Worm (Caenorhabditis elegans): ENCODE measurements around the gene wht-8.

wht-8 gene

ce11 chrIII:11185483-11186115 lies 33.0 kb upstream of the wht-8 start (continued):
- TF ChIP-seq dpl-1 (GFP tag; optimal IDR thresholded peaks at IDR 0.05) (no peak), madf-9 (GFP tag; conservative IDR thresholded peaks at IDR 0.05) (no peak), nhr-28 (tag; optimal IDR thresholded peaks at IDR 0.05) (peak; percentile 35), hlh-11 (tag; optimal IDR thresholded peaks at IDR 0.05) (peak; percentile 70), nhr-10 (tag; optimal IDR thresholded peaks at IDR 0.05) (no peak), tra-1 (GFP tag; IDR thresholded peaks at IDR 0.05) (peak; percentile 62; the same call in 1 of the 2 replicates), hmg-1.1 (GFP tag; IDR thresholded peaks at IDR 0.05) (peak; percentile 48; the same call in 1 of the 2 replicates), pha-4 (GFP tag; IDR thresholded peaks at IDR 0.05) (peak; percentile 55; the same call in 1 of the 2 replicates), pha-4 (tag; optimal IDR thresholded peaks at IDR 0.05) (no peak), mep-1 (tag; optimal IDR thresholded peaks at IDR 0.05) (peak; percentile 58), zip-2 (tag; optimal IDR thresholded peaks at IDR 0.05) (no peak), mdt-29 (GFP tag; IDR thresholded peaks at IDR 0.05) (no peak), madf-5 (GFP tag; IDR thresholded peaks at IDR 0.05) (no peak), aha-1 (tag) (peak; percentile 97), attf-4 (tag; optimal IDR thresholded peaks at IDR 0.05) (no peak)

- TF ChIP-seq pqm-1 (tag; optimal IDR thresholded peaks at IDR 0.05) (peak; percentile 48), set-16 (GFP tag; IDR thresholded peaks at IDR 0.05) (0 out of 2 replicates have a peak, but pooled peaks have one; percentile 12), unc-62 (GFP tag; optimal IDR thresholded peaks at IDR 0.05 in 1 of 2) (peak in 1 of 2 experiments; percentile 25), unc-62 (tag; optimal IDR thresholded peaks at IDR 0.05) (no peak), tra-1 (GFP tag; IDR thresholded peaks at IDR 0.05) (peak; percentile 56; the same call in 1 of the 2 replicates), dmd-6 (GFP tag; IDR thresholded peaks at IDR 0.05) (peak; percentile 31; the same call in 1 of the 2 replicates), lin-1 (GFP tag; IDR thresholded peaks at IDR 0.05) (peak; percentile 21; the same call in 1 of the 2 replicates), nhr-28 (tag; optimal IDR thresholded peaks at IDR 0.05) (peak; percentile 16), mxl-2 (GFP tag; conservative IDR thresholded peaks at IDR 0.05) (no peak), hmg-1.1 (GFP tag; IDR thresholded peaks at IDR 0.05) (no peak), daf-16 (GFP tag; optimal IDR thresholded peaks at IDR 0.05) (no peak), daf-16 (tag; optimal IDR thresholded peaks at IDR 0.05) (peak; percentile 7)
Observed at ce11 chrIII:11188132-11188531, 30.5 kb upstream of the wht-8 start.

ce11 chrIII:11193251-11193650 lies 25.3 kb upstream of the wht-8 start:
- TF ChIP-seq ama-1 (optimal IDR thresholded peaks at IDR 0.05) (no peak), zip-2 (tag; optimal IDR thresholded peaks at IDR 0.05) (no peak), daf-16 (GFP tag; optimal IDR thresholded peaks at IDR 0.05) (no peak), daf-16 (tag; optimal IDR thresholded peaks at IDR 0.05) (peak; percentile 72), pqm-1 (tag; optimal IDR thresholded peaks at IDR 0.05) (peak; percentile 29), dmd-6 (GFP tag; IDR thresholded peaks at IDR 0.05) (no peak), tra-1 (GFP tag; IDR thresholded peaks at IDR 0.05) (0 out of 2 replicates have a peak, but pooled peaks have one; percentile 27), ceh-32 (tag; optimal IDR thresholded peaks at IDR 0.05; ENCODE audit: poor library complexity) (no peak), fos-1 (tag; optimal IDR thresholded peaks at IDR 0.05) (no peak), lin-38 (GFP tag; IDR thresholded peaks at IDR 0.05) (no peak), dve-1 (tag; optimal IDR thresholded peaks at IDR 0.05; ENCODE audit: insufficient read depth) (peak; percentile 55), pha-4 (GFP tag; IDR thresholded peaks at IDR 0.05) (0 out of 2 replicates have a peak, but pooled peaks have one; percentile 7), pha-4 (tag; optimal IDR thresholded peaks at IDR 0.05) (no peak), hlh-30 (tag; optimal IDR thresholded peaks at IDR 0.05; ENCODE audit: insufficient read depth) (no peak), snpc-1.2 (GFP tag; IDR thresholded peaks at IDR 0.05) (no peak), hlh-11 (tag; optimal IDR thresholded peaks at IDR 0.05) (peak; percentile 31), nhr-10 (tag; optimal IDR thresholded peaks at IDR 0.05) (no peak), mes-2 (tag; optimal IDR thresholded peaks at IDR 0.05; ENCODE audit: poor library complexity, severe bottlenecking) (peak; percentile 16), ztf-7 (tag; optimal IDR thresholded peaks at IDR 0.05) (no peak), nhr-28 (tag; optimal IDR thresholded peaks at IDR 0.05) (peak; percentile 47), nhr-6 (tag; optimal IDR thresholded peaks at IDR 0.05) (no peak)

- TF ChIP-seq daf-12 (tag; optimal IDR thresholded peaks at IDR 0.05) (no peak), lin-29 (GFP tag; IDR thresholded peaks at IDR 0.05) (no peak), mep-1 (tag; optimal IDR thresholded peaks at IDR 0.05) (no peak), daf-8 (GFP tag; IDR thresholded peaks at IDR 0.05) (no peak), fos-1 (tag; optimal IDR thresholded peaks at IDR 0.05) (no peak), Y5F2A.4 (GFP tag; optimal IDR thresholded peaks at IDR 0.05) (no peak), lin-39 (tag; optimal IDR thresholded peaks at IDR 0.05) (no peak), F44E2.7 (GFP tag; IDR thresholded peaks at IDR 0.05) (peak; percentile 6; the same call in 1 of the 2 replicates), ceh-44 (GFP tag; IDR thresholded peaks at IDR 0.05) (no peak), aha-1 (tag) (peak; percentile 19), rbr-2 (tag; optimal IDR thresholded peaks at IDR 0.05) (no peak), daf-16 (GFP tag; optimal IDR thresholded peaks at IDR 0.05) (no peak), daf-16 (tag; optimal IDR thresholded peaks at IDR 0.05) (no peak), F37D6.2 (tag; optimal IDR thresholded peaks at IDR 0.05) (no peak), madf-9 (GFP tag; conservative IDR thresholded peaks at IDR 0.05) (no peak), daf-19 (GFP tag; conservative IDR thresholded peaks at IDR 0.05) (no peak)
Observed at ce11 chrIII:11194123-11194522, 24.5 kb upstream of the wht-8 start.
